Fruit fly (Drosophila melanogaster) whole organism: ENCODE results near the gene CG3679.

Source experiments
- CG8478 ChIP-seq: fragments of >200 bp; optimal IDR thresholded peaks from 2 replicates; lab custom pipeline; 2018; ENCODE audit warnings: inconsistent platforms
- pan ChIP-seq: fragments of >200 bp; optimal IDR thresholded peaks from 2 replicates; lab custom pipeline; 2017
- psq ChIP-seq: fragments of >200 bp; optimal IDR thresholded peaks from 2 replicates; lab custom pipeline; 2017
- usp ChIP-seq: fragments of >200 bp; optimal IDR thresholded peaks from 2 replicates; lab custom pipeline; 2017; ENCODE audit warnings: missing biosample characterization, missing genetic modification characterization, mixed read lengths

DNA sequence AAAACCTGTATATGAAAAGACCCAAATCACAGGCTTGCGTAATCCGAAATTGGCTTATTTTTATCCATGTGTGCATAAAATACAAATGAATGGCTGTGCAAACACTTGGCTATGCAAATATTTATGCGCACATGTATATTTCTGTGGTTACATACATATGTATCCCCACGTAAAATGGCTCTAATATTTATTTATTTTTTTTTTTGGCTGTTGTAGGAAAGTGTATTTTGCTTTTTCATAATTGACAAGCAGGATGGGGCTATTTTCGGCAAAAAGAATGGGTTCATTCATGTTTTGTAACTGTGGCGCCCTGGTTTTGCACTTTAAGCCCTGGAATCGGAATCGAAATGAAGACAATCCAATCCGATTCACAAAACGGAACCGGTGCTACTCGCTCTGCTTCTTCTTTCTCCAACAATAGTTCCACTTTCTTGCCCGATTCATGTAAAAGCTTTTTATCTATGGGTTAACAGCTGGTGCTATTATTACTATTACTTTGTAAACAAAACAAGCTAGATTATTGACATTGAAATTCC lies 31.5 kb downstream of the CG3679 start:
- no peak for TF ChIP-seq pan (lab: Kevin White, UChicago)
- no peak for TF ChIP-seq CG8478 (lab: Kevin White, UChicago)
- TF ChIP-seq usp: no peak
- no peak for TF ChIP-seq psq
